Fruit fly (Drosophila melanogaster) whole organism, embryonic: ENCODE measurements around the gene CG5568.

Experiments
- ATbp ChIP-seq: fragments of 200-800 bp; sonication (Bioruptor generic); optimal IDR thresholded peaks from 2 replicates; lab custom pipeline; 2017; ENCODE audit warnings: missing biosample characterization, mild to moderate bottlenecking, missing genetic modification characterization, missing genetic modification reagents
- CG10565 ChIP-seq: fragments of 200-800 bp; sonication (Bioruptor generic); optimal IDR thresholded peaks from 3 replicates; lab custom pipeline; 2016; ENCODE audit warnings: missing biosample characterization, mild to moderate bottlenecking, missing genetic modification characterization
- CG11085 ChIP-seq: fragments of 200-800 bp; sonication (Bioruptor generic); IDR thresholded peaks from 2 replicates; pipeline ENCODE4 v1.3.6; 2022; ENCODE audit warnings: missing biosample characterization, missing genetic modification characterization
- CG11723 ChIP-seq: fragments of 200-800 bp; sonication (Bioruptor generic); optimal IDR thresholded peaks from 2 replicates; lab custom pipeline; 2017; ENCODE audit warnings: missing biosample characterization, mild to moderate bottlenecking, missing genetic modification characterization
- CG14710 ChIP-seq: fragments of 200-800 bp; sonication (Bioruptor generic); optimal IDR thresholded peaks from 3 replicates; lab custom pipeline; 2019; ENCODE audit warnings: missing biosample characterization, mild to moderate bottlenecking, missing genetic modification characterization, moderate library complexity
- CG1603 ChIP-seq: fragments of 200-800 bp; sonication (Bioruptor generic); optimal IDR thresholded peaks from 2 replicates; lab custom pipeline; 2019; ENCODE audit warnings: missing biosample characterization, mild to moderate bottlenecking, missing genetic modification characterization, moderate library complexity
- CG18599 ChIP-seq: fragments of 200-800 bp; sonication (Bioruptor generic); optimal IDR thresholded peaks from 3 replicates; lab custom pipeline; 2017; ENCODE audit warnings: missing biosample characterization, missing genetic modification characterization, mild to moderate bottlenecking, moderate library complexity, missing genetic modification reagents
- CG2199 ChIP-seq: fragments of 200-800 bp; sonication (Bioruptor generic); IDR thresholded peaks from 3 replicates; pipeline ENCODE4 v1.3.6; 2022; ENCODE audit warnings: missing biosample characterization, missing genetic modification characterization
- CG7987 ChIP-seq: fragments of 200-800 bp; sonication (Bioruptor generic); optimal IDR thresholded peaks from 2 replicates; lab custom pipeline; 2018; ENCODE audit warnings: missing biosample characterization, mild to moderate bottlenecking, missing genetic modification characterization, moderate library complexity
- Dad ChIP-seq: fragments of 200-800 bp; sonication (Bioruptor generic); optimal IDR thresholded peaks from 3 replicates; lab custom pipeline; 2016; ENCODE audit warnings: missing biosample characterization, missing genetic modification characterization
- HmgZ ChIP-seq: fragments of 200-800 bp; sonication (Bioruptor generic); optimal IDR thresholded peaks from 2 replicates; lab custom pipeline; 2018; ENCODE audit warnings: missing biosample characterization, mild to moderate bottlenecking, missing genetic modification characterization
- Hr78 ChIP-seq, 2 experiments: fragments of 200-800 bp in 1 of 2; fragments of >200 bp in 1 of 2; sonication (Bioruptor generic) in 1 of 2; optimal IDR thresholded peaks; 2 replicates each; lab custom pipeline; 2017 to 2019; ENCODE audit warnings: missing biosample characterization in 2 of 2, missing genetic modification characterization in 2 of 2, mild to moderate bottlenecking in 1 of 2, moderate library complexity in 1 of 2
- Optix ChIP-seq: fragments of 200-800 bp; sonication (Bioruptor generic); IDR thresholded peaks from 3 replicates; pipeline ENCODE4 v1.3.6; 2022; ENCODE audit warnings: missing biosample characterization, missing genetic modification characterization
- ase ChIP-seq: fragments of 200-800 bp; sonication (Bioruptor generic); IDR thresholded peaks from 3 replicates; pipeline ENCODE4 v1.3.6; 2022; ENCODE audit warnings: missing biosample characterization, missing genetic modification characterization
- fd64A ChIP-seq: fragments of 200-800 bp; sonication (Bioruptor generic); optimal IDR thresholded peaks from 3 replicates; lab custom pipeline; 2018; ENCODE audit warnings: missing biosample characterization, mild to moderate bottlenecking, missing genetic modification characterization
- lab ChIP-seq: fragments of 200-800 bp; sonication (Bioruptor generic); optimal IDR thresholded peaks from 3 replicates; lab custom pipeline; 2017; ENCODE audit warnings: missing biosample characterization, missing genetic modification characterization, mild to moderate bottlenecking, moderate library complexity, missing genetic modification reagents
- otp ChIP-seq: fragments of 200-800 bp; sonication (Bioruptor generic); IDR thresholded peaks from 3 replicates; pipeline ENCODE4, ENCODE4 v1.3.6; 2022; ENCODE audit warnings: missing biosample characterization, missing genetic modification characterization
- sd ChIP-seq: fragments of 200-800 bp; sonication (Bioruptor generic); optimal IDR thresholded peaks from 3 replicates; lab custom pipeline; 2018; ENCODE audit warnings: missing biosample characterization, mild to moderate bottlenecking, missing genetic modification characterization, moderate library complexity
- wdn ChIP-seq: fragments of 200-800 bp; sonication (Bioruptor generic); IDR thresholded peaks from 2 replicates; pipeline ENCODE4 v1.3.6; 2022; ENCODE audit warnings: missing biosample characterization, missing genetic modification characterization

CG5568 gene

DNA sequence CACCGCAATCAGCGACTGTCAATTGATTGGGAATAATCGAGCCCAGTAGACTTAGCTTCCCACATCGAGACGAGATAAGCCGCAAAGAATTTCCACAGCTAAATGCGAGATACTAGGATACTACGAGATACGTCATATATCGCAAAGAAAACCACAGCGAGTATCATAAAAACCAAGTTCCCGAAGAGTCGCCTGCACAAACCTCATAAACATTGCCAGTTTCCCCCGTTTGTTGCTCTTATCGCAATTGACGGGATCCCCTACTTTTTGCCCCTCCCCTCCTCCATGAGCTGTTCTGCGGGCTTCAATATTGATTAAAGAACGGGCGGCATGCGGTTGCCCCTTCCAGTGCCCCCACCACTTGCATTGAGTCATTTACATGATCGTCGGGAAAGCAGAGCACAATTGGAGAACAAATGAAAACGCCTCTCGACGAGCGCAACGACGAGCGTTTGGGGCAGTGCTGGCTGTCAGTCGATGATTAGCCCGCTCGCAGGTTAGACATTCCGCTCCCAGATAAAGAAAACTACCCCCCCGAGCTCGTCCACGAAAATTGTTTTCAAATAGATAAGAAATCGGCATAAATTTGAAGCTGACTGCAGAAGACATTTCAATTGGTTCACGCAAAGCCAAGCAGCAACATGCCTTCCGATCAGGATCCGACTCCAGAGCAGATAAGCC, 50.8 kb downstream of the CG5568 start, which contains the start of gene CG32407 (continued):
- TF ChIP-seq CG7987 (GFP tag; lab: Kevin White, UChicago) (peak; percentile 26), Optix (GFP tag; lab: Robert Waterston, UW) (0 out of 3 replicates have a peak, but pooled peaks have one; percentile 27), CG11085 (GFP tag; lab: Robert Waterston, UW) (no peak), CG1603 (tag; lab: Kevin White, UChicago) (peak; percentile 11), sd (tag; lab: Kevin White, UChicago) (peak; percentile 84), CG2199 (GFP tag; lab: Robert Waterston, UW) (no peak), CG14710 (tag; lab: Kevin White, UChicago) (no peak), ase (no peak), CG10565 (GFP tag; lab: Kevin White, UChicago) (no peak), Dad (GFP tag; lab: Kevin White, UChicago) (no peak), wdn (GFP tag; lab: Robert Waterston, UW) (no peak), CG18599 (GFP tag; lab: Kevin White, UChicago) (peak; percentile 3), Hr78 (GFP tag; optimal IDR thresholded peaks at IDR 0.05; lab: Kevin White, UChicago) (peak in 1 of 2 experiments; percentile 4), CG11723 (GFP tag; lab: Kevin White, UChicago) (peak; percentile 18), otp (peak; percentile 40; the same call in 1 of the 3 replicates), ATbp (GFP tag; lab: Kevin White, UChicago) (peak; percentile 60), HmgZ (tag; lab: Kevin White, UChicago) (peak; percentile 19), lab (GFP tag; lab: Kevin White, UChicago) (peak; percentile 44), fd64A (GFP tag; lab: Kevin White, UChicago) (peak; percentile 16)
